Fruit fly (Drosophila melanogaster): ENCODE results near the gene Rpt3.

Gene Rpt3

dm6 chrX:11153826-11154510 lies 29.1 kb downstream of the Rpt3 start, which contains the start of the genes rtv and Dlic (continued):
- TF ChIP-seq CG11696 (GFP tag; IDR thresholded peaks at IDR 0.05) (no peak), phol (tag; optimal IDR thresholded peaks at IDR 0.05) (peak; percentile 28), Hsf (GFP tag; optimal IDR thresholded peaks at IDR 0.05) (peak; percentile 42), gcm (GFP tag; optimal IDR thresholded peaks at IDR 0.05) (no peak), slbo (GFP tag; IDR thresholded peaks at IDR 0.05) (peak; percentile 43; the same call in 1 of the 2 replicates), CG12659 (GFP tag; optimal IDR thresholded peaks at IDR 0.05) (peak; percentile 72), maf-S (GFP tag; optimal IDR thresholded peaks at IDR 0.05) (no peak), CG18599 (GFP tag; optimal IDR thresholded peaks at IDR 0.05) (no peak), shn (GFP tag; optimal IDR thresholded peaks at IDR 0.05) (peak; percentile 2), CG18262 (tag; optimal IDR thresholded peaks at IDR 0.05) (peak; percentile 24), Poxn (GFP tag; IDR thresholded peaks at IDR 0.05) (no peak), Dll (GFP tag; IDR thresholded peaks at IDR 0.05; ENCODE audit: partially characterized antibody) (peak; percentile 88), Ptx1 (GFP tag; IDR thresholded peaks at IDR 0.05) (peak; percentile 37; the same call in 1 of the 2 replicates), CG16863 (GFP tag; optimal IDR thresholded peaks at IDR 0.05) (peak; percentile 29), hbn (GFP tag; IDR thresholded peaks at IDR 0.05; ENCODE audit: partially characterized antibody) (peak; percentile 82), CG14860 (GFP tag; IDR thresholded peaks at IDR 0.05; ENCODE audit: partially characterized antibody) (peak; percentile 57; the same call in 2 of the 3 replicates), CG10543 (GFP tag; optimal IDR thresholded peaks at IDR 0.05) (no peak), knrl (GFP tag; IDR thresholded peaks at IDR 0.05; ENCODE audit: partially characterized antibody) (peak; percentile 74), Med (GFP tag) (peak; percentile 85), jumu (GFP tag; optimal IDR thresholded peaks at IDR 0.05) (peak; percentile 11), unpg (GFP tag; optimal IDR thresholded peaks at IDR 0.05) (peak; percentile 1), Kr (GFP tag; optimal IDR thresholded peaks at IDR 0.05) (no peak), unc-4 (GFP tag; IDR thresholded peaks at IDR 0.05; ENCODE audit: partially characterized antibody) (peak; percentile 79), nmo (GFP tag; optimal IDR thresholded peaks at IDR 0.05) (peak; percentile 60), CG3407 (GFP tag; optimal IDR thresholded peaks at IDR 0.05) (no peak), stwl (tag; optimal IDR thresholded peaks at IDR 0.05) (peak; percentile 49), cas (GFP tag; IDR thresholded peaks at IDR 0.05) (no peak), sens (GFP tag) (peak; percentile 30), CG1603 (tag; optimal IDR thresholded peaks at IDR 0.05) (peak; percentile 23), bcd (GFP tag; optimal IDR thresholded peaks at IDR 0.05) (peak; percentile 16), E2f2 (GFP tag; IDR thresholded peaks at IDR 0.05) (peak; percentile 48; the same call in 1 of the 2 replicates), CG4617 (GFP tag; optimal IDR thresholded peaks at IDR 0.05; ENCODE audit: borderline replicate concordance) (no peak), BEAF-32 (GFP tag; optimal IDR thresholded peaks at IDR 0.05) (peak; percentile 76), Fer1 (GFP tag; optimal IDR thresholded peaks at IDR 0.05) (no peak), Opbp (GFP tag; IDR thresholded peaks at IDR 0.05; ENCODE audit: partially characterized antibody) (0 out of 3 replicates have a peak, but pooled peaks have one; percentile 47), onecut (GFP tag; IDR thresholded peaks at IDR 0.05) (peak; percentile 33; the same call in 1 of the 2 replicates), inv (GFP tag; IDR thresholded peaks at IDR 0.05; ENCODE audit: partially characterized antibody) (peak; percentile 63), Sry-δ (GFP tag; optimal IDR thresholded peaks at IDR 0.05) (peak; percentile 43), Mes4 (GFP tag; optimal IDR thresholded peaks at IDR 0.05) (peak; percentile 29), CG1832 (GFP tag; optimal IDR thresholded peaks at IDR 0.05) (no peak)
